Fruit fly (Drosophila melanogaster) whole organism, adult: ENCODE measurements around the gene EloA.

Source experiments
- CG11617 ChIP-seq: fragments of 200-800 bp; sonication (Bioruptor generic); optimal IDR thresholded peaks from 2 replicates; lab custom pipeline; 2017; ENCODE audit warnings: mild to moderate bottlenecking, missing biosample characterization, missing genetic modification reagents, missing genetic modification characterization
- CG12768 ChIP-seq: fragments of 200-800 bp; sonication (Bioruptor generic); optimal IDR thresholded peaks from 2 replicates; lab custom pipeline; 2017; ENCODE audit warnings: missing biosample characterization, missing genetic modification characterization, mild to moderate bottlenecking, moderate library complexity, missing genetic modification reagents
- CG1620 ChIP-seq: fragments of 200-800 bp; sonication (Bioruptor generic); optimal IDR thresholded peaks from 2 replicates; lab custom pipeline; 2016; ENCODE audit warnings: missing biosample characterization, missing genetic modification characterization
- CG5204 ChIP-seq: fragments of 200-800 bp; sonication (Bioruptor generic); optimal IDR thresholded peaks from 2 replicates; lab custom pipeline; 2016; ENCODE audit warnings: missing biosample characterization, missing genetic modification characterization
- CG7045 ChIP-seq: fragments of 200-800 bp; sonication (Bioruptor generic); optimal IDR thresholded peaks from 2 replicates; lab custom pipeline; 2017; ENCODE audit warnings: missing biosample characterization, mild to moderate bottlenecking, missing genetic modification characterization
- Clk ChIP-seq: fragments of 200-800 bp; sonication (Bioruptor generic); optimal IDR thresholded peaks from 2 replicates; lab custom pipeline; 2017; ENCODE audit warnings: missing biosample characterization, missing genetic modification characterization
- Crg-1 ChIP-seq: fragments of 200-800 bp; sonication (Bioruptor generic); optimal IDR thresholded peaks from 2 replicates; lab custom pipeline; 2016; ENCODE audit warnings: missing biosample characterization, missing genetic modification characterization
- Hr96 ChIP-seq: fragments of 200-800 bp; sonication (Bioruptor generic); optimal IDR thresholded peaks from 2 replicates; lab custom pipeline; 2016; ENCODE audit warnings: missing biosample characterization, missing genetic modification characterization
- Mnt ChIP-seq: fragments of 200-800 bp; sonication (Bioruptor generic); optimal IDR thresholded peaks from 2 replicates; lab custom pipeline; 2016; ENCODE audit warnings: missing biosample characterization, mild to moderate bottlenecking, missing genetic modification characterization
- bab1 ChIP-seq: fragments of 200-800 bp; sonication (Bioruptor generic); optimal IDR thresholded peaks from 3 replicates; lab custom pipeline; 2019; ENCODE audit warnings: missing biosample characterization, mild to moderate bottlenecking, missing genetic modification characterization, moderate library complexity
- cic ChIP-seq: fragments of 200-800 bp; sonication (Bioruptor generic); optimal IDR thresholded peaks from 2 replicates; lab custom pipeline; 2017; ENCODE audit warnings: missing biosample characterization, mild to moderate bottlenecking, missing genetic modification characterization, moderate library complexity
- kay ChIP-seq: fragments of 200-800 bp; sonication (Bioruptor generic); peaks from one replicate; lab custom pipeline; 2016; ENCODE audit warnings: missing biosample characterization, missing genetic modification characterization, borderline replicate concordance
- tj ChIP-seq: fragments of 200-800 bp; sonication (Bioruptor generic); optimal IDR thresholded peaks from 3 replicates; lab custom pipeline; 2017; ENCODE audit warnings: missing biosample characterization, mild to moderate bottlenecking, missing genetic modification characterization, moderate library complexity

- no peak for TF ChIP-seq tj (GFP tag; lab: Kevin White, UChicago)
- no peak for TF ChIP-seq kay
- no peak for TF ChIP-seq CG1620
- TF ChIP-seq CG7045 (GFP tag; lab: Kevin White, UChicago), result no peak
- TF ChIP-seq CG5204, result no peak
- no peak for TF ChIP-seq CG12768 (GFP tag; lab: Kevin White, UChicago)
- no peak for TF ChIP-seq CG11617 (GFP tag; lab: Kevin White, UChicago)
- TF ChIP-seq Crg-1 (GFP tag; lab: Kevin White, UChicago), result no peak
- no peak for TF ChIP-seq cic (GFP tag; lab: Kevin White, UChicago)
- no peak for TF ChIP-seq Clk (GFP tag; lab: Kevin White, UChicago)
- TF ChIP-seq Hr96 (GFP tag; lab: Kevin White, UChicago), result no peak
- TF ChIP-seq Mnt (GFP tag; lab: Kevin White, UChicago), result no peak
- no peak for TF ChIP-seq bab1 (GFP tag; lab: Kevin White, UChicago)
Measured at dm6 chr3R:23296146-23296545, 44.8 kb downstream of the EloA start.
